Worm (Caenorhabditis elegans): ENCODE data around the gene F15E6.3.

- TF ChIP-seq tab-1 (GFP tag; IDR thresholded peaks at IDR 0.05) (no peak), klf-2 (GFP tag; conservative IDR thresholded peaks at IDR 0.05) (no peak), med-1 (GFP tag; optimal IDR thresholded peaks at IDR 0.05; ENCODE audit: insufficient read depth) (no peak), flt-1 (GFP tag; IDR thresholded peaks at IDR 0.05) (no peak), ref-1 (GFP tag; conservative IDR thresholded peaks at IDR 0.05) (no peak), cog-1 (tag; optimal IDR thresholded peaks at IDR 0.05) (no peak)
Observed at ce11 chrIV:4277694-4278093, 17.0 kb upstream of the F15E6.3 start, which contains the start of gene nhr-78.
